Fruit fly (Drosophila melanogaster): ENCODE measurements around the gene cv.

Gene cv

DNA sequence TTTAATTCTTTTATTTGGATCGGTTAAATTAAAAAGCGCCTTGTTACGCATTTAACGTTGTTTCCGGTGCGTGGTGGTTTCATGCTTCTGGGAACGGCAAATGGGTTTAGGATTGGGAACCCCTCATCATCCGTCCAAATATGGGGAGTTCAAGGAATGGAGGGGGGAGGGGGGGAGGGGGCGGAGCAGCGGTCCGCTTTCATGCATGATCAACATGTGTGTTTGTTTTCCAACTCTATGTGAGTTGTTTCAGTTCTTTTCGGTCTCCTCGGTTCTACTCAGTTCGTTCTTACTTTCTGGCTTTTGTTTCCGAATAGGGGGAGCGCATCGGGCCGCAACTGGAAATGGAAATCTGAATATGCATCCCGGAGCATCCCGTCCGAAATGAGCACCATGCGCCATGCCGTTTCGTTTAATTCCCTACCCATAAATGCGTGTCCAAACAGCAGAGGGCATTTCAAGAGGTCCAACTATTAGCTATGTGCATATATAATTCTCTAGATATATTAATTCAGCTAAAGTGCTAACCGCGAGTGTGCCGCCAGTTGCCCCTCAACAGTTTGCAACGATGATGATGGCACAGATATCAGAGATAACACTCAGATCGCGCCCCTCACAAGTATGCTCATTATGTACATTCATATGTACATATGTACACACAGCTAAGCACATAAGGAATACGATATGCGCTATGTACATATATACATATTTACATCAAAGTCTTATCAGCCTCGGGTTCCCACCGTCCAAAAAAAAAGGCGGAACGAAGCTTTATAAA lies 12.2 kb upstream of the cv start (continued):
- TF ChIP-seq CG9609 (GFP tag; optimal IDR thresholded peaks at IDR 0.05) (peak; percentile 67), CG18011 (GFP tag; optimal IDR thresholded peaks at IDR 0.05) (peak; percentile 41), CG5953 (GFP tag; IDR thresholded peaks at IDR 0.05) (peak; percentile 91), Drgx (GFP tag; IDR thresholded peaks at IDR 0.05) (no peak; the same call in 1 of the 2 replicates), grau (tag; optimal IDR thresholded peaks at IDR 0.05) (peak; percentile 67), vfl (GFP tag; optimal IDR thresholded peaks at IDR 0.05) (peak; percentile 36), sima (GFP tag; optimal IDR thresholded peaks at IDR 0.05) (peak; percentile 83), slou (GFP tag; optimal IDR thresholded peaks at IDR 0.05) (peak; percentile 72), CG1024 (GFP tag; IDR thresholded peaks at IDR 0.05) (peak; percentile 92), trem (tag; optimal IDR thresholded peaks at IDR 0.05) (peak; percentile 49), Mad (GFP tag; optimal IDR thresholded peaks at IDR 0.05) (peak; percentile 87), CG11247 (GFP tag; IDR thresholded peaks at IDR 0.05) (peak; percentile 93), CG15696 (tag; optimal IDR thresholded peaks at IDR 0.05) (peak; percentile 98), gem (tag; optimal IDR thresholded peaks at IDR 0.05) (peak; percentile 92), CG17328 (GFP tag; IDR thresholded peaks at IDR 0.05) (peak; percentile 90), Doc2 (GFP tag; IDR thresholded peaks at IDR 0.05) (no peak), mam (GFP tag; optimal IDR thresholded peaks at IDR 0.05) (peak; percentile 65), BtbVII (GFP tag; optimal IDR thresholded peaks at IDR 0.05) (peak; percentile 93), CG16813 (GFP tag; IDR thresholded peaks at IDR 0.05; ENCODE audit: partially characterized antibody) (no peak), Hand (GFP tag; optimal IDR thresholded peaks at IDR 0.05) (peak; percentile 79), CG4707 (GFP tag; optimal IDR thresholded peaks at IDR 0.05) (peak; percentile 96), tup (GFP tag; optimal IDR thresholded peaks at IDR 0.05) (peak; percentile 91), CG14050 (GFP tag; IDR thresholded peaks at IDR 0.05) (peak; percentile 67), Hr3 (GFP tag; optimal IDR thresholded peaks at IDR 0.05) (peak; percentile 66), vvl (GFP tag; IDR thresholded peaks at IDR 0.05) (peak; percentile 83), Nf-YC (tag; optimal IDR thresholded peaks at IDR 0.05) (peak; percentile 77), pzg (GFP tag; optimal IDR thresholded peaks at IDR 0.05) (peak; percentile 16), Six4 (GFP tag; optimal IDR thresholded peaks at IDR 0.05) (peak; percentile 88), Mrtf (GFP tag; IDR thresholded peaks at IDR 0.05) (peak; percentile 72; the same call in 2 of the 3 replicates), dmrt11E (tag; optimal IDR thresholded peaks at IDR 0.05) (peak; percentile 86), Hmx (GFP tag; optimal IDR thresholded peaks at IDR 0.05) (no peak), CG9932 (GFP tag; IDR thresholded peaks at IDR 0.05) (no peak), H2.0 (GFP tag; IDR thresholded peaks at IDR 0.05) (peak; percentile 67), Optix (GFP tag; IDR thresholded peaks at IDR 0.05) (peak; percentile 71; the same call in 1 of the 3 replicates), knrl (GFP tag; IDR thresholded peaks at IDR 0.05; ENCODE audit: partially characterized antibody) (no peak), cato (GFP tag; optimal IDR thresholded peaks at IDR 0.05; ENCODE audit: borderline replicate concordance) (peak; percentile 79), crp (GFP tag; optimal IDR thresholded peaks at IDR 0.05) (peak in 1 of 2 experiments; percentile 55), CG9817 (tag; optimal IDR thresholded peaks at IDR 0.05) (peak; percentile 90), HmgD (GFP tag; optimal IDR thresholded peaks at IDR 0.05) (peak; percentile 62), CG31365 (tag; optimal IDR thresholded peaks at IDR 0.05) (peak; percentile 88), E2f1 (GFP tag; IDR thresholded peaks at IDR 0.05) (peak; percentile 72; the same call in 1 of the 2 replicates), CG31441 (GFP tag; IDR thresholded peaks at IDR 0.05) (peak; percentile 93), CG12769 (tag; optimal IDR thresholded peaks at IDR 0.05) (peak; percentile 94), CHES-1-like (GFP tag; optimal IDR thresholded peaks at IDR 0.05) (peak; percentile 89), emc (GFP tag; optimal IDR thresholded peaks at IDR 0.05) (peak; percentile 66), wdn (GFP tag; IDR thresholded peaks at IDR 0.05) (peak; percentile 74; the same call in 1 of the 2 replicates), cas (GFP tag; IDR thresholded peaks at IDR 0.05) (peak; percentile 67), Adf1 (GFP tag; IDR thresholded peaks at IDR 0.05) (peak; percentile 58), nau (GFP tag; optimal IDR thresholded peaks at IDR 0.05) (peak; percentile 96)
